Fruit fly (Drosophila melanogaster) ovary, adult (tissue): ENCODE results near the gene Mat89Ba.
A peak's percentile ranks its signal among the peaks of the same experiment; 100 is the strongest.

Source experiments
- CG17801 ChIP-seq: fragments of 200-800 bp; optimal IDR thresholded peaks from 2 replicates; lab custom pipeline; 2019; ENCODE audit warnings: missing biosample characterization, mild to moderate bottlenecking, missing genetic modification characterization, moderate library complexity; ENCODE audit not compliant: partially characterized antibody

The Mat89Ba gene

DNA sequence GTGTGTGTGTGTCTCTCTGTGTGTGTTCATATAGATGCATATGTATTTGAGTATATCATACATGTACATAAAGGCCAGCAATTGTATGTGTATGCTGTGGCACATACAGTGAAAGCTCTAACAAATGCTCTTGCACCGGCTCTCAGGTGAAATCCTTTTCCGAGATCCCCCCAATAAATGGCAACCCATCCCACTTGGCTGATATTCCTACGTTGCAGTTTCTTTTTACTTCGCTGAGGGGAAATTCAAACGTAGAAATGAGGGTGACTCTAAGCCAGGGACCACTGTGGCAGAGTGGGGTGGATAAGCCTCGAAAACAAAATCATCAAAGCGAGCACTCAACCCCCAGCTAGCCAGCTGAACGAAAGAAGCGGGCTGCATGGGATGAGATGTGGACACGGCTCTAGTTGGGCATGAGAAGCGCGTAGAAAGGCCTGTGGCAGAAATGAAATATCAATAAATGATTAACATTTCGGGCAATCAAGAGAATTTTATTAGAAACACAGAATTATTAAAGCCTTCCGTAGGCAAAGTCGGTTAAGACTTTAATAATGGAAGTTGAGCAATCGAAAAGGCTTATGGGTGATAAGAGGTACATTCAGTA is 49.8 kb downstream of the Mat89Ba start:
- TF ChIP-seq CG17801 (GFP tag; lab: Kevin White, UChicago), result peak; percentile 30

- TF ChIP-seq CG17801 (GFP tag; lab: Kevin White, UChicago), result no peak
Measured at dm6 chr3R:16221359-16222299, 50.6 kb downstream of the Mat89Ba start.

DNA sequence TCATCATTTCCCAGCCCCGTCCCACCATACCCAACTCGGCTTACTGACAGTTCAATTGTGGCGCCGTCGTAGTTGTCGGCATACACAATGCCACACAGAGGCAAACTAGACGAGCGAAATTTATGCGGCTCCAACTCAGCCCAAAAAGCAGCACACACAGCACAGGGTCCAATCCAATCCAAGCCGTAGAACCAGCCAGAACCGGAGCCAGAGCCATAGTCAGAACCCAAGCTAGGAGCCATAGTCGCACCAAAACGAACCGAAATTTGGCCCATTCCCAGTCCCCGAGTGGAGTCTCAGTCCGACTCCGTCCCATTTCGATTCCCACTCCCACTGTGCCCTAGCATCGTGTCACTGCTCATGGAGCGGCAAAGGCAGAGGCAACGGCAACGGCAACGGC is 51.4 kb downstream of the Mat89Ba start:
- no peak for TF ChIP-seq CG17801 (GFP tag; lab: Kevin White, UChicago)

DNA sequence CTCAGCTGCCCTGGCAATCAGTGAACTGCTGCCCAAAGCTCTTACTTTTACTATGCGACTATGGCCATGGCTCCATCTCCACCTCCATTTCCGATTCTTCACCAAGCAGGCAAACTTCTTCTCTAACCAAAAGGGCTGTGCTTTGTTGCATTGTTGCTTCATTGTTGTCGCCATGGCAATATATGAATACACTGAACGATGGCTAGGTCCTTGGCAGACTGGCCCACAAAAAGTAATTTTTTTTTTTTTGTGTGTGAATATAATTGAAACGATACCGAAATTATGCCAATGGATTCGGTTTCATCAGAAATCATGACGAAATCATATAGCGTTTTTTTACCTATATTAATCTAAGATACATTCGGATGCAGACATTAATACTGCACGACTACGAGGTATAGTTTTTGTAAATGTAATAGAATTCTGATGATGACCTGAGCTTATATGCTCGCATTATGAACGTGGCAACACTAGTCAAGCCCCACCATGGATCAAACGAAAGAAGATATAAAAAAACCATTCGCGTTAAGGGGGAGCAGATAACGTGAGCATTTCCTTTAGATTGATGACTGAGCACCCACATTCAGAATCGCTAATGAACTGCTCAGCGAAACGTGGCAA is 52.1 kb downstream of the Mat89Ba start:
- no peak for TF ChIP-seq CG17801 (GFP tag; lab: Kevin White, UChicago)
